Fruit fly (Drosophila melanogaster): ENCODE measurements around the gene CG32024.

DNA sequence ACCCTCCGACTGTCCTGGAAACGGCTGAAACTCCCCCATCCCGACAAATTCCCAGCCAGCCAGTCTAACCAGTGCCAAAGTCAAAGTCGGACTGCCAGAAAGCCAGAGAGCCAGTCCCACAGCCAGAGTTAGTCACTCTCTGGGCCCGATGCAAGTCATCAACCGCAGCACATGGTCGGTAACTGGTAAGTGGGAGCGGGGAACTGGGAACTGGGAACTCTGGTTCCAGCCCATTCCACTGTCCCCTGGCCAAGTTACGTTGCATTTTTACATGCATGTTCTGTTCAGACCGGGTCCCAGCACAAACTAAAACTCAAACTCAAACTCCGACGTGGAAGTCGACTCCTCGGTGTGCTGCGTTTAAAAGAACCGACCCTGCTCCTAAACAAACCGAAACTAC is 31.7 kb downstream of the CG32024 start:
- no peak for TF ChIP-seq CG11456 (GFP tag; IDR thresholded peaks at IDR 0.05)
- TF ChIP-seq CG10979 (tag; optimal IDR thresholded peaks at IDR 0.05) = no peak
- no peak for TF ChIP-seq CG8089 (GFP tag; optimal IDR thresholded peaks at IDR 0.05)
- no peak for TF ChIP-seq CG7963 (GFP tag; IDR thresholded peaks at IDR 0.05; ENCODE audit: partially characterized antibody)
- no peak for TF ChIP-seq CG13123 (GFP tag; optimal IDR thresholded peaks at IDR 0.05)
- TF ChIP-seq Gsc (GFP tag; IDR thresholded peaks at IDR 0.05) = no peak
- TF ChIP-seq CG3407 (GFP tag; optimal IDR thresholded peaks at IDR 0.05) = no peak
- no peak for TF ChIP-seq dati (GFP tag; IDR thresholded peaks at IDR 0.05)
- TF ChIP-seq ind (GFP tag; optimal IDR thresholded peaks at IDR 0.05) = no peak

All from whole organism, embryonic.